Fruit fly (Drosophila melanogaster) Kc167 (cell line): ENCODE results near the gene Indy.

Experiments
- Myc ChIP-seq: fragments of >200 bp; optimal IDR thresholded peaks from 2 replicates; lab custom pipeline; 2017; ENCODE audit warnings: missing external identifiers
- Sin3A ChIP-seq: fragments of >200 bp; optimal IDR thresholded peaks from 2 replicates; lab custom pipeline; 2018; ENCODE audit warnings: missing external identifiers
- h ChIP-seq: fragments of >200 bp; optimal IDR thresholded peaks from 3 replicates; lab custom pipeline; 2018; ENCODE audit warnings: missing external identifiers
- insv ChIP-seq: fragments of >200 bp; optimal IDR thresholded peaks from 3 replicates; lab custom pipeline; 2018; ENCODE audit warnings: missing external identifiers
- psq ChIP-seq: fragments of >200 bp; optimal IDR thresholded peaks from 2 replicates; lab custom pipeline; 2017; ENCODE audit warnings: missing external identifiers

- TF ChIP-seq psq (no peak), h (no peak), Myc (lab: Kevin White, UChicago) (no peak), insv (no peak), Sin3A (lab: Kevin White, UChicago) (no peak)
Measured at dm6 chr3L:18841269-18841668, 4.8 kb downstream of the Indy start.
